Worm (Caenorhabditis elegans) whole organism, late embryonic: ENCODE data around the gene phyh-1.

Experiments
- K02D7.2 ChIP-seq: sonication (generic microtip); optimal IDR thresholded peaks from 2 replicates; lab custom pipeline; 2017; ENCODE audit warnings: mild to moderate bottlenecking, missing genetic modification characterization, missing compliant biosample characterization
- ama-1 ChIP-seq: fragments of 150-350 bp; optimal IDR thresholded peaks from 2 replicates; lab custom pipeline; 2014
- ceh-14 ChIP-seq: sonication (generic microtip); optimal IDR thresholded peaks from 2 replicates; lab custom pipeline; 2016; ENCODE audit warnings: missing genotype, missing genetic modification characterization, missing compliant biosample characterization
- ceh-2 ChIP-seq: sonication (generic microtip); optimal IDR thresholded peaks from 2 replicates; lab custom pipeline; 2016; ENCODE audit warnings: missing genotype, missing genetic modification characterization, missing compliant biosample characterization
- ceh-24 ChIP-seq: sonication (generic microtip); optimal IDR thresholded peaks from 2 replicates; lab custom pipeline; 2016; ENCODE audit warnings: mild to moderate bottlenecking, missing genetic modification characterization, missing compliant biosample characterization
- ceh-30 ChIP-seq: fragments of 150-350 bp; optimal IDR thresholded peaks from 2 replicates; lab custom pipeline; 2014; ENCODE audit warnings: missing biosample characterization, missing genetic modification characterization
- ceh-31 ChIP-seq: sonication (generic microtip); optimal IDR thresholded peaks from 2 replicates; lab custom pipeline; 2016; ENCODE audit warnings: missing genetic modification characterization, missing compliant biosample characterization
- ceh-34 ChIP-seq: sonication (generic microtip); optimal IDR thresholded peaks from 2 replicates; lab custom pipeline; 2016; ENCODE audit warnings: mild to moderate bottlenecking, missing genetic modification characterization, missing compliant biosample characterization
- ceh-6 ChIP-seq: fragments of 200-800 bp; sonication (Bioruptor generic); optimal IDR thresholded peaks from 2 replicates; lab custom pipeline; 2018; ENCODE audit warnings: mild to moderate bottlenecking, missing genetic modification characterization, missing compliant biosample characterization
- ets-4 ChIP-seq: sonication (generic microtip); optimal IDR thresholded peaks from 2 replicates; lab custom pipeline; 2016; ENCODE audit warnings: missing genetic modification characterization, missing compliant biosample characterization
- eyg-1 ChIP-seq: sonication (generic microtip); optimal IDR thresholded peaks from 2 replicates; lab custom pipeline; 2016; ENCODE audit warnings: missing genotype, missing genetic modification characterization, missing compliant biosample characterization
- fax-1 ChIP-seq: sonication (generic microtip); optimal IDR thresholded peaks from 2 replicates; lab custom pipeline; 2016; ENCODE audit warnings: missing genotype, missing genetic modification characterization, missing compliant biosample characterization
- gmeb-2 ChIP-seq: sonication (generic microtip); optimal IDR thresholded peaks from 2 replicates; lab custom pipeline; 2016; ENCODE audit warnings: missing genetic modification characterization, inconsistent platforms, missing compliant biosample characterization
- hlh-13 ChIP-seq: fragments of 200-800 bp; sonication (Bioruptor generic); optimal IDR thresholded peaks from 2 replicates; lab custom pipeline; 2018; ENCODE audit warnings: mild to moderate bottlenecking, missing genetic modification characterization, missing compliant biosample characterization
- hlh-6 ChIP-seq: sonication (generic microtip); optimal IDR thresholded peaks from 2 replicates; lab custom pipeline; 2016; ENCODE audit warnings: missing genotype, missing genetic modification characterization, missing compliant biosample characterization
- lim-6 ChIP-seq: sonication (generic microtip); optimal IDR thresholded peaks from 2 replicates; lab custom pipeline; 2016; ENCODE audit warnings: missing genetic modification characterization, missing compliant biosample characterization
- nfya-1 ChIP-seq: sonication (generic microtip); optimal IDR thresholded peaks from 2 replicates; lab custom pipeline; 2017; ENCODE audit warnings: missing genetic modification characterization, mild to moderate bottlenecking, missing compliant biosample characterization, antibody characterized with exemption, moderate library complexity
- nhr-232 ChIP-seq: sonication (generic microtip); optimal IDR thresholded peaks from 2 replicates; lab custom pipeline; 2016; ENCODE audit warnings: missing genetic modification characterization, missing compliant biosample characterization
- npax-4 ChIP-seq: sonication (generic microtip); optimal IDR thresholded peaks from 2 replicates; lab custom pipeline; 2016; ENCODE audit warnings: missing genetic modification characterization, missing compliant biosample characterization
- pag-3 ChIP-seq: sonication (generic microtip); optimal IDR thresholded peaks from 2 replicates; lab custom pipeline; 2016; ENCODE audit warnings: missing compliant biosample characterization, missing genetic modification characterization, borderline replicate concordance
- pha-4 ChIP-seq: fragments of 150-350 bp; optimal IDR thresholded peaks from 2 replicates; lab custom pipeline; 2018; ENCODE audit warnings: missing biosample characterization, missing genetic modification reagents, missing genetic modification characterization
- sdc-2 ChIP-seq: sonication (generic microtip); optimal IDR thresholded peaks from 2 replicates; lab custom pipeline; 2016; ENCODE audit warnings: missing genotype, missing genetic modification characterization, missing compliant biosample characterization
- syd-9 ChIP-seq: sonication (generic microtip); optimal IDR thresholded peaks from 2 replicates; lab custom pipeline; 2016; ENCODE audit warnings: mild to moderate bottlenecking, missing genetic modification characterization, moderate library complexity, missing compliant biosample characterization
- unc-3 ChIP-seq, 2 experiments: fragments of 200-800 bp in 1 of 2; sonication (Bioruptor generic) in 1 of 2; sonication (generic microtip) in 1 of 2; conservative IDR thresholded peaks in 1 of 2; optimal IDR thresholded peaks in 1 of 2; 2 replicates each; pipeline versions ENCODE4 v1.3.6 to Lab custom; 2016 to 2022; ENCODE audit warnings: missing compliant biosample characterization in 2 of 2, missing genetic modification characterization in 2 of 2, missing genetic modification reagents in 1 of 2
- unc-42 ChIP-seq: sonication (generic microtip); optimal IDR thresholded peaks from 2 replicates; lab custom pipeline; 2016; ENCODE audit warnings: missing genotype, missing genetic modification characterization, missing compliant biosample characterization

phyh-1 gene

ce11 chrIV:17215070-17215469, 44.1 kb downstream of the phyh-1 start:
- TF ChIP-seq nfya-1 (tag; lab: Kevin White, UChicago), result peak; percentile 73
- TF ChIP-seq gmeb-2 (tag; lab: Kevin White, UChicago), result no peak

ce11 chrIV:17210754-17211153, 48.5 kb downstream of the phyh-1 start:
- TF ChIP-seq unc-3 (GFP tag; conservative IDR thresholded peaks at IDR 0.05; lab: Robert Waterston, UW) (no peak), unc-3 (tag; optimal IDR thresholded peaks at IDR 0.05; lab: Kevin White, UChicago) (no peak), ama-1 (lab: Kevin White, UChicago) (no peak), hlh-13 (no peak), eyg-1 (tag; lab: Kevin White, UChicago) (no peak), ceh-30 (tag; lab: Kevin White, UChicago) (no peak)

ce11 chrIV:17209309-17209708, 49.9 kb downstream of the phyh-1 start:
- TF ChIP-seq ceh-34 (tag; lab: Kevin White, UChicago) (peak; percentile 71), pag-3 (tag; lab: Kevin White, UChicago) (no peak), syd-9 (no peak)

- TF ChIP-seq unc-42 (tag; lab: Kevin White, UChicago) (no peak), K02D7.2 (no peak), hlh-6 (tag; lab: Kevin White, UChicago) (no peak), ceh-6 (GFP tag; lab: Kevin White, UChicago) (no peak), ceh-24 (no peak), nhr-232 (tag; lab: Kevin White, UChicago) (no peak), ceh-31 (no peak), eyg-1 (tag; lab: Kevin White, UChicago) (no peak), ceh-2 (tag; lab: Kevin White, UChicago) (no peak), npax-4 (tag; lab: Kevin White, UChicago) (no peak), lim-6 (no peak), ceh-14 (no peak), pha-4 (tag; lab: Kevin White, UChicago) (no peak), hlh-13 (no peak), fax-1 (tag; lab: Kevin White, UChicago) (no peak), nfya-1 (tag; lab: Kevin White, UChicago) (no peak), ets-4 (no peak), sdc-2 (tag; lab: Kevin White, UChicago) (no peak), gmeb-2 (tag; lab: Kevin White, UChicago) (no peak), ceh-30 (tag; lab: Kevin White, UChicago) (no peak)
Observed at ce11 chrIV:17207864-17208263, 51.3 kb downstream of the phyh-1 start.
